Worm (Caenorhabditis elegans) whole organism, young adult: ENCODE data around the gene sra-39.
A peak's percentile ranks its signal among the peaks of the same experiment; 100 is the strongest.
"Not testable (repeated sequence)": the region's sequence is repeated elsewhere in the genome, so short reads cannot be mapped to it uniquely, and the experiment has no call there.

Source experiments
- B0261.1 ChIP-seq: sonication (generic microtip); optimal IDR thresholded peaks from 2 replicates; lab custom pipeline; 2016; ENCODE audit warnings: mild to moderate bottlenecking, missing genetic modification characterization, moderate library complexity, missing compliant biosample characterization
- F52B5.7 ChIP-seq: sonication (generic microtip); optimal IDR thresholded peaks from 2 replicates; lab custom pipeline; 2016; ENCODE audit warnings: mild to moderate bottlenecking, missing genetic modification characterization, missing compliant biosample characterization
- F57A8.1 ChIP-seq: fragments of 200-800 bp; sonication (Bioruptor generic); optimal IDR thresholded peaks from 2 replicates; lab custom pipeline; 2018; ENCODE audit warnings: mild to moderate bottlenecking, missing genetic modification characterization, moderate library complexity, missing compliant biosample characterization
- F57C9.4 ChIP-seq: sonication (generic microtip); optimal IDR thresholded peaks from 2 replicates; lab custom pipeline; 2017; ENCODE audit warnings: mild to moderate bottlenecking, missing genetic modification characterization, missing compliant biosample characterization
- K11D2.4 ChIP-seq: fragments of 200-800 bp; sonication (Bioruptor generic); IDR thresholded peaks from 2 replicates; pipeline ENCODE4 v1.3.6; 2022; ENCODE audit warnings: missing genetic modification reagents, missing genetic modification characterization, missing compliant biosample characterization
- K12H6.12 ChIP-seq: fragments of 200-800 bp; sonication (Bioruptor generic); optimal IDR thresholded peaks from 2 replicates; lab custom pipeline; 2018; ENCODE audit warnings: mild to moderate bottlenecking, missing genetic modification characterization, missing compliant biosample characterization
- T26A5.8 ChIP-seq: sonication (generic microtip); optimal IDR thresholded peaks from 2 replicates; lab custom pipeline; 2016; ENCODE audit warnings: missing genetic modification characterization, missing compliant biosample characterization
- Y67H2A.10 ChIP-seq: fragments of 200-800 bp; sonication (Bioruptor generic); conservative IDR thresholded peaks from 2 replicates; pipeline ENCODE4 v1.3.6; 2022; ENCODE audit warnings: missing genetic modification reagents, missing genetic modification characterization, missing compliant biosample characterization
- atf-7 ChIP-seq: sonication (generic microtip); optimal IDR thresholded peaks from 2 replicates; lab custom pipeline; 2017; ENCODE audit warnings: mild to moderate bottlenecking, missing genetic modification characterization, missing compliant biosample characterization
- cebp-2 ChIP-seq: fragments of 200-800 bp; sonication (Bioruptor generic); IDR thresholded peaks from 2 replicates; pipeline ENCODE4 v1.3.6; 2022; ENCODE audit warnings: missing genetic modification characterization, missing compliant biosample characterization
- ceh-27 ChIP-seq: fragments of 200-800 bp; sonication (Bioruptor generic); optimal IDR thresholded peaks from 2 replicates; lab custom pipeline; 2018; ENCODE audit warnings: mild to moderate bottlenecking, missing genetic modification characterization, moderate library complexity, missing compliant biosample characterization
- chd-7 ChIP-seq: sonication (generic microtip); optimal IDR thresholded peaks from 2 replicates; lab custom pipeline; 2016; ENCODE audit warnings: mild to moderate bottlenecking, missing genetic modification characterization, moderate library complexity, missing compliant biosample characterization
- dox-1 ChIP-seq: fragments of 200-800 bp; sonication (Bioruptor generic); IDR thresholded peaks from 2 replicates; pipeline ENCODE4 v1.3.6; 2022; ENCODE audit warnings: missing genetic modification reagents, missing genetic modification characterization, missing compliant biosample characterization
- dpl-1 ChIP-seq: fragments of 150-350 bp; optimal IDR thresholded peaks from 2 replicates; lab custom pipeline; 2014; ENCODE audit warnings: missing biosample characterization, missing genetic modification reagents, missing genetic modification characterization
- efl-1 ChIP-seq: fragments of 150-350 bp; optimal IDR thresholded peaks from 2 replicates; lab custom pipeline; 2014; ENCODE audit warnings: missing biosample characterization, missing genetic modification reagents, missing genetic modification characterization
- egrh-3 ChIP-seq: fragments of 200-800 bp; sonication (Bioruptor generic); IDR thresholded peaks from 2 replicates; pipeline ENCODE4 v1.3.6; 2022; ENCODE audit warnings: missing genetic modification reagents, missing genetic modification characterization, missing compliant biosample characterization
- fkh-3 ChIP-seq: sonication (generic microtip); optimal IDR thresholded peaks from 2 replicates; lab custom pipeline; 2016; ENCODE audit warnings: mild to moderate bottlenecking, missing genetic modification characterization, missing compliant biosample characterization
- gei-17 ChIP-seq: fragments of 200-800 bp; sonication (Bioruptor generic); optimal IDR thresholded peaks from 2 replicates; lab custom pipeline; 2018; ENCODE audit warnings: mild to moderate bottlenecking, missing genetic modification characterization, missing compliant biosample characterization
- hsf-1 ChIP-seq: fragments of 200-800 bp; sonication (Bioruptor generic); IDR thresholded peaks from 2 replicates; pipeline ENCODE4 v1.3.6; 2022; ENCODE audit warnings: missing genetic modification reagents, missing genetic modification characterization, missing compliant biosample characterization
- lin-35 ChIP-seq, 3 experiments: fragments of 150-350 bp in 2 of 3; sonication (generic microtip) in 1 of 3; optimal IDR thresholded peaks; 2 replicates each; lab custom pipeline; 2014 to 2018; ENCODE audit warnings: missing biosample characterization in 3 of 3, missing genetic modification characterization in 3 of 3, missing genetic modification reagents in 3 of 3
- lsl-1 ChIP-seq: fragments of 200-800 bp; sonication (Bioruptor generic); optimal IDR thresholded peaks from 2 replicates; lab custom pipeline; 2018; ENCODE audit warnings: mild to moderate bottlenecking, missing genetic modification characterization, moderate library complexity, missing compliant biosample characterization
- lsy-27 ChIP-seq: sonication (generic microtip); optimal IDR thresholded peaks from 2 replicates; lab custom pipeline; 2017; ENCODE audit warnings: missing genetic modification characterization, mild to moderate bottlenecking, missing compliant biosample characterization, antibody characterized with exemption, missing genotype, borderline replicate concordance; ENCODE audit not compliant: insufficient read depth
- madf-6 ChIP-seq: fragments of 200-800 bp; sonication (Bioruptor generic); IDR thresholded peaks from 2 replicates; pipeline ENCODE4 v1.3.6; 2022; ENCODE audit warnings: missing genetic modification reagents, missing genetic modification characterization, missing compliant biosample characterization
- madf-8 ChIP-seq: fragments of 200-800 bp; sonication (Bioruptor generic); conservative IDR thresholded peaks from 2 replicates; pipeline ENCODE4 v1.3.6; 2022; ENCODE audit warnings: missing genetic modification reagents, missing genetic modification characterization, missing compliant biosample characterization
- mel-28 ChIP-seq: sonication (generic microtip); optimal IDR thresholded peaks from 2 replicates; lab custom pipeline; 2016; ENCODE audit warnings: borderline replicate concordance, mild to moderate bottlenecking, missing genetic modification characterization, missing compliant biosample characterization
- mxl-1 ChIP-seq: sonication (generic microtip); optimal IDR thresholded peaks from 2 replicates; lab custom pipeline; 2016; ENCODE audit warnings: missing genetic modification characterization, missing compliant biosample characterization
- nhr-80 ChIP-seq: sonication (generic microtip); optimal IDR thresholded peaks from 2 replicates; lab custom pipeline; 2016; ENCODE audit warnings: missing genetic modification characterization, missing compliant biosample characterization
- nhr-90 ChIP-seq: sonication (generic microtip); optimal IDR thresholded peaks from 2 replicates; lab custom pipeline; 2016; ENCODE audit warnings: missing genotype, mild to moderate bottlenecking, missing genetic modification characterization, missing compliant biosample characterization
- rpc-1 ChIP-seq, 2 experiments: fragments of 150-350 bp in 1 of 2; sonication (generic microtip) in 1 of 2; optimal IDR thresholded peaks; 2 replicates each; lab custom pipeline; 2014 to 2018; ENCODE audit warnings: missing biosample characterization in 1 of 2, missing genetic modification characterization in 1 of 2, missing genetic modification reagents in 1 of 2, missing genotype in 1 of 2
- somi-1 ChIP-seq: fragments of 200-800 bp; sonication (Bioruptor generic); optimal IDR thresholded peaks from 2 replicates; lab custom pipeline; 2018; ENCODE audit warnings: mild to moderate bottlenecking, missing genetic modification characterization, missing compliant biosample characterization
- sptf-2 ChIP-seq: fragments of 200-800 bp; sonication (Bioruptor generic); optimal IDR thresholded peaks from 2 replicates; lab custom pipeline; 2018; ENCODE audit warnings: mild to moderate bottlenecking, missing genetic modification characterization, missing compliant biosample characterization
- tlf-1 ChIP-seq: fragments of 200-800 bp; sonication (Bioruptor generic); optimal IDR thresholded peaks from 2 replicates; lab custom pipeline; 2018; ENCODE audit warnings: mild to moderate bottlenecking, missing genetic modification characterization, missing compliant biosample characterization
- unc-130 ChIP-seq: sonication (generic microtip); optimal IDR thresholded peaks from 2 replicates; lab custom pipeline; 2016; ENCODE audit warnings: missing genetic modification reagents, missing genetic modification characterization, missing compliant biosample characterization
- unc-62 ChIP-seq: fragments of 150-350 bp; optimal IDR thresholded peaks from 2 replicates; lab custom pipeline; 2014; ENCODE audit warnings: missing biosample characterization, missing genetic modification reagents, missing genetic modification characterization
- zfh-2 ChIP-seq: fragments of 200-800 bp; sonication (Bioruptor generic); conservative IDR thresholded peaks from 2 replicates; pipeline ENCODE4 v1.3.6; 2022; ENCODE audit warnings: missing genetic modification reagents, missing genetic modification characterization, missing compliant biosample characterization
- ztf-26 ChIP-seq: sonication (generic microtip); optimal IDR thresholded peaks from 2 replicates; lab custom pipeline; 2017; ENCODE audit warnings: missing genetic modification characterization, missing compliant biosample characterization
- ztf-3 ChIP-seq: fragments of 200-800 bp; sonication (Bioruptor generic); optimal IDR thresholded peaks from 2 replicates; lab custom pipeline; 2018; ENCODE audit warnings: mild to moderate bottlenecking, missing genetic modification characterization, missing compliant biosample characterization
- ztf-6 ChIP-seq: fragments of 200-800 bp; sonication (Bioruptor generic); IDR thresholded peaks from 2 replicates; pipeline ENCODE4 v1.3.6; 2022; ENCODE audit warnings: missing genetic modification reagents, missing genetic modification characterization, missing compliant biosample characterization

sra-39 gene

ce11 chrX:13939388-13939787, 36.2 kb upstream of the sra-39 start (continued):
- no peak for TF ChIP-seq lsy-27 (tag; lab: Kevin White, UChicago)
- no peak for TF ChIP-seq B0261.1
- TF ChIP-seq tlf-1: no peak
- TF ChIP-seq sptf-2 (GFP tag; lab: Kevin White, UChicago): no peak
- TF ChIP-seq lsl-1 (GFP tag; lab: Kevin White, UChicago): no peak
- TF ChIP-seq mel-28 (tag; lab: Kevin White, UChicago): no peak
- TF ChIP-seq ztf-6 (GFP tag; lab: Robert Waterston, UW): no peak

- TF ChIP-seq atf-7 (no peak), unc-130 (GFP tag; lab: Kevin White, UChicago) (no peak)
Observed at ce11 chrX:13937910-13938309, 34.7 kb upstream of the sra-39 start.

ce11 chrX:13937350-13937749, 34.1 kb upstream of the sra-39 start:
- no peak for TF ChIP-seq lin-35 (GFP tag; optimal IDR thresholded peaks at IDR 0.05; lab: Kevin White, UChicago)
- TF ChIP-seq nhr-80 (tag; lab: Kevin White, UChicago): peak; percentile 35

- TF ChIP-seq unc-62 (no peak), ztf-26 (peak; percentile 32)
- TF ChIP-seq, all 124 proteins: peak for 1
Observed at ce11 chrX:13936719-13937118, 33.5 kb upstream of the sra-39 start.

ce11 chrX:13935615-13936014, 32.4 kb upstream of the sra-39 start:
- not testable (repeated sequence) for TF ChIP-seq rpc-1 (optimal IDR thresholded peaks at IDR 0.05; lab: Kevin White, UChicago)
- peak; percentile 37 for TF ChIP-seq rpc-1 (tag; optimal IDR thresholded peaks at IDR 0.05; lab: Kevin White, UChicago)
- TF ChIP-seq egrh-3 (GFP tag; lab: Robert Waterston, UW): peak; percentile 64; the same call in 1 of the 2 replicates
- peak; percentile 45; the same call in 1 of the 2 replicates for TF ChIP-seq zfh-2
- peak; percentile 12; the same call in 1 of the 2 replicates for TF ChIP-seq dox-1 (GFP tag; lab: Robert Waterston, UW)

ce11 chrX:13934574-13934973, 31.3 kb upstream of the sra-39 start, which contains the start of gene elt-3:
TSS of gene elt-3 (plus strand) at chrX:13934874.
- TF ChIP-seq K11D2.4 (GFP tag; lab: Robert Waterston, UW) (no peak), Y67H2A.10 (GFP tag; lab: Robert Waterston, UW) (no peak), fkh-3 (no peak), rpc-1 (optimal IDR thresholded peaks at IDR 0.05; lab: Kevin White, UChicago) (no peak), rpc-1 (tag; optimal IDR thresholded peaks at IDR 0.05; lab: Kevin White, UChicago) (no peak)

ce11 chrX:13929534-13929933, 26.3 kb upstream of the sra-39 start, which contains the start of gene meg-1:
TSS of gene meg-1 (minus strand) at chrX:13929634.
- TF ChIP-seq dpl-1 (GFP tag; lab: Kevin White, UChicago): peak; percentile 6
- TF ChIP-seq ceh-27 (GFP tag; lab: Kevin White, UChicago): no peak
- TF ChIP-seq efl-1 (GFP tag; lab: Kevin White, UChicago): peak; percentile 67
- TF ChIP-seq madf-6 (GFP tag; lab: Robert Waterston, UW): peak; percentile 41
- no peak for TF ChIP-seq mel-28 (tag; lab: Kevin White, UChicago)
- peak; percentile 28; the same call in 1 of the 2 replicates for TF ChIP-seq madf-8

- TF ChIP-seq mxl-1 (tag; lab: Kevin White, UChicago) (no peak), T26A5.8 (no peak), gei-17 (no peak), hsf-1 (GFP tag; lab: Robert Waterston, UW) (no peak), cebp-2 (GFP tag; lab: Robert Waterston, UW) (no peak), chd-7 (tag; lab: Kevin White, UChicago) (no peak), F57C9.4 (no peak), F52B5.7 (no peak), nhr-90 (no peak), ztf-3 (no peak), F57A8.1 (GFP tag; lab: Kevin White, UChicago) (no peak), K12H6.12 (tag; lab: Kevin White, UChicago) (no peak), somi-1 (GFP tag; lab: Kevin White, UChicago) (no peak)
Observed at ce11 chrX:13928532-13928931, 25.3 kb upstream of the sra-39 start.
